Fruit fly (Drosophila melanogaster): Measurements from ENCODE around the gene CG10654.

Gene CG10654

DNA sequence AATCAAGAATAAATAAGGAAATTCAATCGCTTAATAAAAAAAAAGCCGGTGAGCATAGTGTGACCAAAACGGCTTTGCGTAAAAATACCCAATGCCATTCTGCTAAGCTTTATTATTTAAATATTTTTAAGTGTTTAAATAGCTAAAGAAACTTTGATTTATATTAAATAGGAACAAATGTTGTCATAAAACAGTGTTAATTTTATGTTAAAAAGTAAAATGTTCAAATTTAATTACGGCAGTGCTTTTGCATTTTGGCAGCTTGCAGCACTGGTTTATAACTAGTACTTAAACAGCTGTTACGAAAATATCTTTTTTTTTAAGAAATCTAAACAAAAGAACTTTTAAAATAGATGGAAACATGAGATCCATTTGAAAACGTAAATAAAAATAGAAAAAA, 6.4 kb downstream of the CG10654 start, which contains the start of the genes CG10638 and CG10681 (continued):
- no peak for TF ChIP-seq bigmax (GFP tag; optimal IDR thresholded peaks at IDR 0.05)
- no peak for TF ChIP-seq CG17328 (GFP tag; IDR thresholded peaks at IDR 0.05)
- TF ChIP-seq Trl (optimal IDR thresholded peaks at IDR 0.05) = no peak
- peak; percentile 24 for TF ChIP-seq Trl (GFP tag; optimal IDR thresholded peaks at IDR 0.05)
- TF ChIP-seq p53 (GFP tag; optimal IDR thresholded peaks at IDR 0.05) = no peak
- TF ChIP-seq Myb (GFP tag; optimal IDR thresholded peaks at IDR 0.05) = peak; percentile 32
- TF ChIP-seq CG3065 (GFP tag; optimal IDR thresholded peaks at IDR 0.05) = no peak
- TF ChIP-seq ash1 (GFP tag; optimal IDR thresholded peaks at IDR 0.05) = no peak
- TF ChIP-seq oc (tag; optimal IDR thresholded peaks at IDR 0.05) = no peak
- TF ChIP-seq Med (GFP tag) = peak; percentile 79
- no peak for TF ChIP-seq odd (GFP tag; optimal IDR thresholded peaks at IDR 0.05)
- peak; percentile 73 for TF ChIP-seq CG9797 (GFP tag; optimal IDR thresholded peaks at IDR 0.05)
- TF ChIP-seq CG10147 (GFP tag; optimal IDR thresholded peaks at IDR 0.05) = peak; percentile 36
- TF ChIP-seq CG15073 (GFP tag; optimal IDR thresholded peaks at IDR 0.05) = no peak
- TF ChIP-seq CG2678 (tag; optimal IDR thresholded peaks at IDR 0.05) = peak; percentile 46
- TF ChIP-seq pfk (GFP tag; optimal IDR thresholded peaks at IDR 0.05) = no peak
- TF ChIP-seq unc-4 (GFP tag; IDR thresholded peaks at IDR 0.05; ENCODE audit: partially characterized antibody) = no peak
- TF ChIP-seq Opbp (GFP tag; IDR thresholded peaks at IDR 0.05; ENCODE audit: partially characterized antibody) = no peak
- no peak for TF ChIP-seq CG6765 (GFP tag; optimal IDR thresholded peaks at IDR 0.05)
- no peak for TF ChIP-seq CG12769 (tag; optimal IDR thresholded peaks at IDR 0.05)
- TF ChIP-seq CG13123 (GFP tag; optimal IDR thresholded peaks at IDR 0.05) = no peak
- peak; percentile 12 for TF ChIP-seq CG10979 (tag; optimal IDR thresholded peaks at IDR 0.05)
- TF ChIP-seq CG5180 (GFP tag; optimal IDR thresholded peaks at IDR 0.05) = no peak
- TF ChIP-seq E2f1 (GFP tag; IDR thresholded peaks at IDR 0.05) = no peak
- TF ChIP-seq lab (GFP tag; optimal IDR thresholded peaks at IDR 0.05) = peak; percentile 15
- TF ChIP-seq ind (GFP tag; optimal IDR thresholded peaks at IDR 0.05) = peak; percentile 27
- TF ChIP-seq CG17385 (GFP tag; optimal IDR thresholded peaks at IDR 0.05) = peak; percentile 41
- no peak for TF ChIP-seq usp (GFP tag; optimal IDR thresholded peaks at IDR 0.05)
- TF ChIP-seq MTF-1 (GFP tag; optimal IDR thresholded peaks at IDR 0.05; ENCODE audit: borderline replicate concordance) = no peak
- no peak for TF ChIP-seq CG31365 (tag; optimal IDR thresholded peaks at IDR 0.05)
- peak; percentile 29 for TF ChIP-seq BEAF-32 (GFP tag; optimal IDR thresholded peaks at IDR 0.05)
- no peak for TF ChIP-seq Hr39 (optimal IDR thresholded peaks at IDR 0.05)
- peak; percentile 1 for TF ChIP-seq CrebB (tag; optimal IDR thresholded peaks at IDR 0.05)
- TF ChIP-seq so (GFP tag; IDR thresholded peaks at IDR 0.05) = no peak
- TF ChIP-seq CG13424 (tag; optimal IDR thresholded peaks at IDR 0.05) = peak; percentile 42
- TF ChIP-seq D19B (GFP tag; optimal IDR thresholded peaks at IDR 0.05) = no peak
- no peak for TF ChIP-seq ara (GFP tag; IDR thresholded peaks at IDR 0.05)
- no peak for TF ChIP-seq CG9437 (GFP tag; optimal IDR thresholded peaks at IDR 0.05)
- TF ChIP-seq wdn (GFP tag; IDR thresholded peaks at IDR 0.05) = no peak
- no peak for TF ChIP-seq CG30431 (GFP tag; optimal IDR thresholded peaks at IDR 0.05)
- TF ChIP-seq CG32532 (GFP tag; IDR thresholded peaks at IDR 0.05) = no peak
- no peak for TF ChIP-seq CG32767 (GFP tag; IDR thresholded peaks at IDR 0.05)
- TF ChIP-seq CG10543 (GFP tag; optimal IDR thresholded peaks at IDR 0.05) = peak; percentile 9
- peak; percentile 65 for TF ChIP-seq PHDP (tag; optimal IDR thresholded peaks at IDR 0.05)
- TF ChIP-seq CG4820 (GFP tag; optimal IDR thresholded peaks at IDR 0.05) = peak; percentile 34
- TF ChIP-seq CG12219 (GFP tag; optimal IDR thresholded peaks at IDR 0.05) = no peak
- no peak for TF ChIP-seq ap (GFP tag; IDR thresholded peaks at IDR 0.05)
- peak; percentile 46 for TF ChIP-seq Hsf (GFP tag; optimal IDR thresholded peaks at IDR 0.05)
- TF ChIP-seq CG17829 (tag; optimal IDR thresholded peaks at IDR 0.05) = peak; percentile 57
- no peak for TF ChIP-seq fd102C (GFP tag; optimal IDR thresholded peaks at IDR 0.05)
- TF ChIP-seq Drgx (GFP tag; IDR thresholded peaks at IDR 0.05) = no peak
- TF ChIP-seq Taf1 (GFP tag; IDR thresholded peaks at IDR 0.05) = no peak
